Fruit fly (Drosophila melanogaster) whole organism, embryonic: ENCODE results near the gene sick.

Source experiments
- ATbp ChIP-seq: fragments of 200-800 bp; sonication (Bioruptor generic); optimal IDR thresholded peaks from 2 replicates; lab custom pipeline; 2017; ENCODE audit warnings: missing biosample characterization, mild to moderate bottlenecking, missing genetic modification characterization, missing genetic modification reagents
- Atf6 ChIP-seq: fragments of 200-800 bp; sonication (Bioruptor generic); IDR thresholded peaks from 2 replicates; pipeline ENCODE4 v1.3.6; 2022; ENCODE audit warnings: missing biosample characterization, missing genetic modification characterization
- BEAF-32 ChIP-seq: fragments of 200-800 bp; sonication (Bioruptor generic); optimal IDR thresholded peaks from 3 replicates; lab custom pipeline; 2017; ENCODE audit warnings: missing biosample characterization, missing genetic modification characterization, mild to moderate bottlenecking, moderate library complexity, missing genetic modification reagents
- Bteb2 ChIP-seq: fragments of 200-800 bp; sonication (Bioruptor generic); optimal IDR thresholded peaks from 2 replicates; lab custom pipeline; 2016; ENCODE audit warnings: missing biosample characterization, missing genetic modification characterization
- CG10267 ChIP-seq: fragments of 200-800 bp; sonication (Bioruptor generic); optimal IDR thresholded peaks from 2 replicates; lab custom pipeline; 2018; ENCODE audit warnings: missing biosample characterization, mild to moderate bottlenecking, missing genetic modification characterization, moderate library complexity
- CG10979 ChIP-seq: fragments of 200-800 bp; sonication (Bioruptor generic); optimal IDR thresholded peaks from 2 replicates; lab custom pipeline; 2018; ENCODE audit warnings: missing biosample characterization, mild to moderate bottlenecking, missing genetic modification characterization, moderate library complexity
- CG11696 ChIP-seq: fragments of 200-800 bp; sonication (Bioruptor generic); IDR thresholded peaks from 2 replicates; pipeline ENCODE4 v1.3.6; 2022; ENCODE audit warnings: missing biosample characterization, missing genetic modification characterization
- CG13424 ChIP-seq: fragments of 200-800 bp; sonication (Bioruptor generic); optimal IDR thresholded peaks from 2 replicates; lab custom pipeline; 2019; ENCODE audit warnings: missing biosample characterization, mild to moderate bottlenecking, missing genetic modification characterization, moderate library complexity
- CG14710 ChIP-seq: fragments of 200-800 bp; sonication (Bioruptor generic); optimal IDR thresholded peaks from 3 replicates; lab custom pipeline; 2019; ENCODE audit warnings: missing biosample characterization, mild to moderate bottlenecking, missing genetic modification characterization, moderate library complexity
- CG17359 ChIP-seq: fragments of 200-800 bp; sonication (Bioruptor generic); optimal IDR thresholded peaks from 3 replicates; lab custom pipeline; 2018; ENCODE audit warnings: missing biosample characterization, mild to moderate bottlenecking, missing genetic modification characterization, moderate library complexity
- CG31441 ChIP-seq: fragments of 200-800 bp; sonication (Bioruptor generic); IDR thresholded peaks from 2 replicates; pipeline ENCODE4 v1.3.6; 2022; ENCODE audit warnings: missing biosample characterization, missing genetic modification characterization
- CG33213 ChIP-seq: fragments of 200-800 bp; sonication (Bioruptor generic); optimal IDR thresholded peaks from 3 replicates; lab custom pipeline; 2016; ENCODE audit warnings: missing biosample characterization, missing genetic modification characterization
- CG34224 ChIP-seq: fragments of 200-800 bp; sonication (Bioruptor generic); IDR thresholded peaks from 3 replicates; pipeline ENCODE4 v1.3.6; 2022; ENCODE audit warnings: missing biosample characterization, missing genetic modification characterization; ENCODE audit not compliant: partially characterized antibody
- CG6654 ChIP-seq: fragments of 200-800 bp; sonication (Bioruptor generic); optimal IDR thresholded peaks from 2 replicates; lab custom pipeline; 2017; ENCODE audit warnings: missing biosample characterization, mild to moderate bottlenecking, missing genetic modification characterization
- CG8290 ChIP-seq, 3 experiments: fragments of 200-800 bp; sonication (Bioruptor generic); optimal IDR thresholded peaks; 2 replicates each; lab custom pipeline; 2016 to 2019; ENCODE audit warnings: missing biosample characterization in 3 of 3, missing genetic modification characterization in 3 of 3, mild to moderate bottlenecking in 2 of 3, moderate library complexity in 1 of 3
- CkIIα-i1 ChIP-seq: fragments of 200-800 bp; sonication (Bioruptor generic); IDR thresholded peaks from 2 replicates; pipeline ENCODE4 v1.3.6; 2022; ENCODE audit warnings: missing biosample characterization, missing genetic modification characterization
- Dek ChIP-seq: fragments of 200-800 bp; sonication (Bioruptor generic); optimal IDR thresholded peaks from 3 replicates; lab custom pipeline; 2019; ENCODE audit warnings: missing biosample characterization, mild to moderate bottlenecking, missing genetic modification characterization, moderate library complexity
- Dp ChIP-seq: fragments of 200-800 bp; sonication (Bioruptor generic); optimal IDR thresholded peaks from 2 replicates; lab custom pipeline; 2018; ENCODE audit warnings: missing biosample characterization, mild to moderate bottlenecking, missing genetic modification characterization, moderate library complexity
- Fer3 ChIP-seq: fragments of 200-800 bp; sonication (Bioruptor generic); optimal IDR thresholded peaks from 2 replicates; lab custom pipeline; 2018; ENCODE audit warnings: missing biosample characterization, mild to moderate bottlenecking, missing genetic modification characterization, moderate library complexity
- Hr39 ChIP-seq: fragments of >200 bp; optimal IDR thresholded peaks from 2 replicates; lab custom pipeline; 2017
- Kr ChIP-seq: fragments of 200-800 bp; sonication (Bioruptor generic); optimal IDR thresholded peaks from 2 replicates; lab custom pipeline; 2017; ENCODE audit warnings: missing biosample characterization, mild to moderate bottlenecking, missing genetic modification characterization
- Med ChIP-seq: fragments of 200-800 bp; sonication (Bioruptor generic); peaks from one replicate; lab custom pipeline; 2016; ENCODE audit warnings: missing biosample characterization, missing genetic modification characterization, mild to moderate bottlenecking, inconsistent platforms, moderate library complexity
- Meics ChIP-seq: fragments of 200-800 bp; sonication (Bioruptor generic); optimal IDR thresholded peaks from 2 replicates; lab custom pipeline; 2017; ENCODE audit warnings: missing biosample characterization, mild to moderate bottlenecking, missing genetic modification characterization
- NC2α ChIP-seq: fragments of 200-800 bp; sonication (Bioruptor generic); optimal IDR thresholded peaks from 2 replicates; lab custom pipeline; 2016; ENCODE audit warnings: missing biosample characterization, missing genetic modification characterization
- Oli ChIP-seq: fragments of 200-800 bp; sonication (Bioruptor generic); optimal IDR thresholded peaks from 2 replicates; lab custom pipeline; 2018; ENCODE audit warnings: missing biosample characterization, mild to moderate bottlenecking, missing genetic modification characterization, moderate library complexity
- Poxn ChIP-seq: fragments of 200-800 bp; sonication (Bioruptor generic); IDR thresholded peaks from 2 replicates; pipeline ENCODE4 v1.3.6; 2022; ENCODE audit warnings: missing biosample characterization, missing genetic modification characterization
- Sox102F ChIP-seq: fragments of 200-800 bp; sonication (Bioruptor generic); optimal IDR thresholded peaks from 2 replicates; lab custom pipeline; 2018; ENCODE audit warnings: missing biosample characterization, mild to moderate bottlenecking, missing genetic modification characterization, moderate library complexity
- Sry-δ ChIP-seq: fragments of 200-800 bp; sonication (Bioruptor generic); optimal IDR thresholded peaks from 2 replicates; lab custom pipeline; 2016; ENCODE audit warnings: missing biosample characterization, missing genetic modification characterization
- Ssrp ChIP-seq: fragments of 200-800 bp; sonication (Bioruptor generic); optimal IDR thresholded peaks from 2 replicates; lab custom pipeline; 2018; ENCODE audit warnings: missing biosample characterization, mild to moderate bottlenecking, missing genetic modification characterization, moderate library complexity
- Xrp1 ChIP-seq: fragments of 200-800 bp; sonication (Bioruptor generic); IDR thresholded peaks from 2 replicates; pipeline ENCODE4 v1.3.6; 2022; ENCODE audit warnings: missing biosample characterization, missing genetic modification characterization
- aop ChIP-seq: fragments of 200-800 bp; sonication (Bioruptor generic); IDR thresholded peaks from 2 replicates; pipeline ENCODE4 v1.3.6; 2022; ENCODE audit warnings: missing biosample characterization, missing genetic modification characterization
- bsh ChIP-seq, 2 experiments: fragments of 200-800 bp; sonication (Bioruptor generic); optimal IDR thresholded peaks; 2 replicates each; lab custom pipeline; 2017 to 2018; ENCODE audit warnings: mild to moderate bottlenecking in 2 of 2, missing biosample characterization in 2 of 2, missing genetic modification characterization in 2 of 2, moderate library complexity in 1 of 2
- cad ChIP-seq: fragments of >200 bp; optimal IDR thresholded peaks from 2 replicates; lab custom pipeline; 2017; ENCODE audit warnings: missing biosample characterization, missing genetic modification characterization
- cg ChIP-seq: fragments of 200-800 bp; sonication (Bioruptor generic); optimal IDR thresholded peaks from 3 replicates; lab custom pipeline; 2019; ENCODE audit warnings: missing biosample characterization, mild to moderate bottlenecking, missing genetic modification characterization, moderate library complexity
- chn ChIP-seq: fragments of 200-800 bp; sonication (Bioruptor generic); optimal IDR thresholded peaks from 2 replicates; lab custom pipeline; 2016; ENCODE audit warnings: missing biosample characterization, missing genetic modification characterization
- dmrt11E ChIP-seq: fragments of 200-800 bp; sonication (Bioruptor generic); optimal IDR thresholded peaks from 3 replicates; lab custom pipeline; 2018; ENCODE audit warnings: missing biosample characterization, mild to moderate bottlenecking, missing genetic modification characterization, moderate library complexity
- dpn ChIP-seq, 2 experiments: fragments of 200-800 bp; sonication (Bioruptor generic); optimal IDR thresholded peaks; 3 replicates each; lab custom pipeline; 2016; ENCODE audit warnings: missing biosample characterization in 2 of 2, missing genetic modification characterization in 2 of 2
- emc ChIP-seq: fragments of 200-800 bp; sonication (Bioruptor generic); optimal IDR thresholded peaks from 2 replicates; lab custom pipeline; 2016; ENCODE audit warnings: missing biosample characterization, missing genetic modification characterization
- gsb ChIP-seq: fragments of 200-800 bp; sonication (Bioruptor generic); IDR thresholded peaks from 2 replicates; pipeline ENCODE4 v1.3.6; 2022; ENCODE audit warnings: missing biosample characterization, missing genetic modification characterization
- lmd ChIP-seq: fragments of 200-800 bp; sonication (Bioruptor generic); IDR thresholded peaks from 2 replicates; pipeline ENCODE4 v1.3.6; 2022; ENCODE audit warnings: missing biosample characterization, missing genetic modification characterization
- lov ChIP-seq, 2 experiments: fragments of 200-800 bp in 1 of 2; fragments of >200 bp in 1 of 2; sonication (Bioruptor generic) in 1 of 2; IDR thresholded peaks in 1 of 2; optimal IDR thresholded peaks in 1 of 2; 2 replicates in 1 of 2; 3 replicates in 1 of 2; pipeline versions ENCODE4 v1.3.6 to Lab custom; 2017 to 2022; ENCODE audit warnings: missing biosample characterization in 1 of 2, missing genetic modification characterization in 1 of 2
- nerfin-1 ChIP-seq: fragments of 200-800 bp; sonication (Bioruptor generic); optimal IDR thresholded peaks from 3 replicates; lab custom pipeline; 2019; ENCODE audit warnings: missing biosample characterization, mild to moderate bottlenecking, missing genetic modification characterization, moderate library complexity
- oc ChIP-seq: fragments of 200-800 bp; sonication (Bioruptor generic); optimal IDR thresholded peaks from 2 replicates; lab custom pipeline; 2018; ENCODE audit warnings: missing biosample characterization, mild to moderate bottlenecking, missing genetic modification characterization, moderate library complexity
- pfk ChIP-seq: fragments of 200-800 bp; sonication (Bioruptor generic); optimal IDR thresholded peaks from 2 replicates; lab custom pipeline; 2018; ENCODE audit warnings: missing biosample characterization, mild to moderate bottlenecking, missing genetic modification characterization, moderate library complexity
- sqz ChIP-seq: fragments of 200-800 bp; sonication (Bioruptor generic); optimal IDR thresholded peaks from 3 replicates; lab custom pipeline; 2018; ENCODE audit warnings: missing biosample characterization, mild to moderate bottlenecking, missing genetic modification characterization
- unpg ChIP-seq: fragments of 200-800 bp; sonication (Bioruptor generic); optimal IDR thresholded peaks from 3 replicates; lab custom pipeline; 2018; ENCODE audit warnings: missing biosample characterization, mild to moderate bottlenecking, missing genetic modification characterization, moderate library complexity
- wor ChIP-seq: fragments of 200-800 bp; sonication (Bioruptor generic); IDR thresholded peaks from 2 replicates; pipeline ENCODE4 v1.3.6; 2022; ENCODE audit warnings: missing biosample characterization, missing genetic modification characterization

sick gene

dm6 chr2L:19799940-19800339 is 3.8 kb downstream of the sick start (continued):
- peak; percentile 55 for TF ChIP-seq CG17359 (tag; lab: Kevin White, UChicago)
- TF ChIP-seq aop (GFP tag; lab: Robert Waterston, UW) = no peak
- no peak for TF ChIP-seq Dp (GFP tag; lab: Kevin White, UChicago)
- no peak for TF ChIP-seq lov (optimal IDR thresholded peaks at IDR 0.05; lab: Kevin White, UChicago)
- TF ChIP-seq lov (GFP tag; IDR thresholded peaks at IDR 0.05; lab: Robert Waterston, UW) = no peak
- TF ChIP-seq emc (GFP tag; lab: Kevin White, UChicago) = no peak
- TF ChIP-seq Poxn (GFP tag; lab: Robert Waterston, UW) = no peak
- no peak for TF ChIP-seq gsb (GFP tag; lab: Robert Waterston, UW)
- TF ChIP-seq Bteb2 (GFP tag; lab: Kevin White, UChicago) = no peak

- TF ChIP-seq nerfin-1 (tag; lab: Kevin White, UChicago) (no peak), Sry-δ (GFP tag; lab: Kevin White, UChicago) (no peak), cg (no peak), NC2α (GFP tag; lab: Kevin White, UChicago) (no peak), CG8290 (GFP tag; optimal IDR thresholded peaks at IDR 0.05; lab: Kevin White, UChicago) (no peak), CG8290 (tag; optimal IDR thresholded peaks at IDR 0.05; lab: Kevin White, UChicago) (no peak), Med (peak; percentile 6), Hr39 (lab: Kevin White, UChicago) (no peak), wor (GFP tag; lab: Robert Waterston, UW) (no peak), oc (tag; lab: Kevin White, UChicago) (no peak), Oli (tag; lab: Kevin White, UChicago) (peak; percentile 36), CG34224 (GFP tag; lab: Robert Waterston, UW) (no peak), ATbp (peak; percentile 24), CG33213 (GFP tag; lab: Kevin White, UChicago) (no peak), Dek (no peak), Kr (GFP tag; lab: Kevin White, UChicago) (no peak), Fer3 (tag; lab: Kevin White, UChicago) (peak; percentile 7), chn (GFP tag; lab: Kevin White, UChicago) (no peak), bsh (GFP tag; optimal IDR thresholded peaks at IDR 0.05; lab: Kevin White, UChicago) (peak in 1 of 2 experiments; percentile 54), cad (GFP tag; lab: Kevin White, UChicago) (no peak), CG31441 (GFP tag; lab: Robert Waterston, UW) (peak; percentile 35; the same call in 1 of the 2 replicates), CG14710 (tag; lab: Kevin White, UChicago) (peak; percentile 11), BEAF-32 (GFP tag; lab: Kevin White, UChicago) (no peak), sqz (GFP tag; lab: Kevin White, UChicago) (no peak), Sox102F (GFP tag; lab: Kevin White, UChicago) (peak; percentile 38), Atf6 (GFP tag; lab: Robert Waterston, UW) (0 out of 2 replicates have a peak, but pooled peaks have one; percentile 25), CG11696 (no peak), CG10267 (tag; lab: Kevin White, UChicago) (peak; percentile 9), dpn (GFP tag; optimal IDR thresholded peaks at IDR 0.05; lab: Kevin White, UChicago) (peak in 1 of 2 experiments; percentile 19), lmd (GFP tag; lab: Robert Waterston, UW) (no peak), unpg (GFP tag; lab: Kevin White, UChicago) (peak; percentile 51), Meics (peak; percentile 4), pfk (GFP tag; lab: Kevin White, UChicago) (no peak), Dp (GFP tag; lab: Kevin White, UChicago) (no peak), Xrp1 (peak; percentile 39; the same call in 1 of the 2 replicates), lov (optimal IDR thresholded peaks at IDR 0.05; lab: Kevin White, UChicago) (no peak), lov (GFP tag; IDR thresholded peaks at IDR 0.05; lab: Robert Waterston, UW) (no peak), CkIIα-i1 (GFP tag; lab: Robert Waterston, UW) (no peak), Ssrp (peak; percentile 21), dmrt11E (tag; lab: Kevin White, UChicago) (peak; percentile 11), CG13424 (tag; lab: Kevin White, UChicago) (peak; percentile 42), CG6654 (GFP tag; lab: Kevin White, UChicago) (no peak), CG10979 (tag; lab: Kevin White, UChicago) (peak; percentile 40)
Observed at dm6 chr2L:19800703-19801102, 4.5 kb downstream of the sick start.
